Fruit fly (Drosophila melanogaster) Kc167 (cell line): ENCODE data around the gene CG5157.

ENCODE experiments used
- Myc ChIP-seq: fragments of >200 bp; optimal IDR thresholded peaks from 2 replicates; lab custom pipeline; 2017; ENCODE audit warnings: missing external identifiers
- Sin3A ChIP-seq: fragments of >200 bp; optimal IDR thresholded peaks from 2 replicates; lab custom pipeline; 2018; ENCODE audit warnings: missing external identifiers
- h ChIP-seq: fragments of >200 bp; optimal IDR thresholded peaks from 3 replicates; lab custom pipeline; 2018; ENCODE audit warnings: missing external identifiers
- insv ChIP-seq: fragments of >200 bp; optimal IDR thresholded peaks from 3 replicates; lab custom pipeline; 2018; ENCODE audit warnings: missing external identifiers
- psq ChIP-seq: fragments of >200 bp; optimal IDR thresholded peaks from 2 replicates; lab custom pipeline; 2017; ENCODE audit warnings: missing external identifiers
- ttk ChIP-seq: sonication (Bioruptor generic); optimal IDR thresholded peaks from 2 replicates; lab custom pipeline; 2017; ENCODE audit warnings: missing external identifiers

CG5157 gene

DNA sequence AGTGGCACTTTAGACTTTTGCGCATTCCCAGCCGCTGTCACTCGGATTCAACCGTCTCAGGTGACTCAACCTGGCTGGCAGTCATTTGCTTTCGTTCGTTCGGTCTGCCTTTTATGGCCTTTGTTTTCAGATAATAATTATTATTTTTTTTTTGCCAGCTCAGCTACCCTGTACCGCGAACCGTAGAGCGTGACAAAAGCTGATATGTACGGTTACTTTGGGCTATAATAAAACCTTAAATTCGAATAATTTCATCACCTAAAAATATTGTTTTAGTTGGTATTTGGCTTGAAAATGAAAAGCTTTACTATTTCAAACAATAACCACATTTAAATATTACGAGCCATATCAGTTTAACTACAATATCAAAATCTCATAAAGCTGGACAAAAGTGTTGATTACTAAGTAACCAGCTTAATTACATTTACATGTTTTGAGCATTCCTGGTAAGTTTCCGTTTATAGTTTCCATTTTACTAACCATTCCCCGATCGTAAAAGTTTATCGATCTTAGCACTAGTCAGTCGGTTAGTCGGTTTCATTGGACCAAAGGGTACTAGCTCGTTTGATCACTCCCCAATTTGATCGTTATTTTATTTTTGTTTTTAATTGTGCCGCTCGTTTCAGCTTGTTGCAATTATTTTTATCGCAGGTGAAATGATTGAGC is 13.3 kb upstream of the CG5157 start:
- TF ChIP-seq ttk (lab: Kevin White, UChicago) = no peak
- no peak for TF ChIP-seq Sin3A (lab: Kevin White, UChicago)
- no peak for TF ChIP-seq psq
- TF ChIP-seq h (lab: Kevin White, UChicago) = no peak
- no peak for TF ChIP-seq insv (lab: Kevin White, UChicago)
- no peak for TF ChIP-seq Myc (lab: Kevin White, UChicago)

dm6 chr3L:16150161-16150538 is 12.5 kb upstream of the CG5157 start:
- TF ChIP-seq Myc (lab: Kevin White, UChicago) (no peak), Sin3A (lab: Kevin White, UChicago) (no peak)

DNA sequence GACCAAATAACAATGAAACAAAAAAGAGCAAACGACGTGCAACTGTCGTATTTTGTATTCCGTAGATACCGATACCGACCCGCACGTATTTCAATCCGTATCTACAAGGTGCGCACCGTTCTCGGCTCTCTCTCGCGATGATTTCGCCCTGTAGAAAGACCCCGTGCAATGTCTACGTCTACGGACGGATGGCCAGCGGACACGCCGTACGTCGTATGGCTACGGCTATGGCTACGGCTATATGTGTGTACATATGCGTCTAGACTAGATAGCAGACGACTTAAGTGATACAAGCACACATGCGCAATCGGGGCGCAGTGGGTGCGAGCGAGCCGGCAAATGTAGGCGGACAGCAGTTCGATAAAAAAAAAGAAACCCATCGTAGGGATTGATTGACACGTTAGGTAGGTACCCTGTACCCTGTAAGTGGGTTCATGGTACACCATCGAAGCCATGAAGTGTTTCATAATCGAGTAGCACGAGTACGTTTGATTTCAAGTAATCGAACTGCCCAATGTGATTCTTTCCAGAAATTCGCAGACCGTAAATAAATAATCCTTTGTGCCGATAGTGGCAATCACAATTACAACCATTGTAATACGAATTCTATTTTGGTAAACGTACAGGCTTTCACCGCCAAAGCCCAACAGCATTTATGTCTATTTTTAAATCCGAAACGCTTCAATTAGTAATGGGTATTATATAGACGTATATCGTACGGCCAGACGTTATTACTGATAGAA is 11.9 kb upstream of the CG5157 start:
- no peak for TF ChIP-seq Sin3A (lab: Kevin White, UChicago)
- no peak for TF ChIP-seq psq
- no peak for TF ChIP-seq insv (lab: Kevin White, UChicago)
- TF ChIP-seq h (lab: Kevin White, UChicago) = no peak
- TF ChIP-seq Myc (lab: Kevin White, UChicago) = no peak
- no peak for TF ChIP-seq ttk (lab: Kevin White, UChicago)

dm6 chr3L:16147819-16148236 is 10.1 kb upstream of the CG5157 start:
- no peak for TF ChIP-seq Sin3A (lab: Kevin White, UChicago)
- no peak for TF ChIP-seq Myc (lab: Kevin White, UChicago)
- no peak for TF ChIP-seq insv (lab: Kevin White, UChicago)
- no peak for TF ChIP-seq h (lab: Kevin White, UChicago)
- TF ChIP-seq psq = no peak
- no peak for TF ChIP-seq ttk (lab: Kevin White, UChicago)

dm6 chr3L:16147325-16147724 is 9.6 kb upstream of the CG5157 start:
- TF ChIP-seq psq = no peak
- TF ChIP-seq ttk (lab: Kevin White, UChicago) = no peak

DNA sequence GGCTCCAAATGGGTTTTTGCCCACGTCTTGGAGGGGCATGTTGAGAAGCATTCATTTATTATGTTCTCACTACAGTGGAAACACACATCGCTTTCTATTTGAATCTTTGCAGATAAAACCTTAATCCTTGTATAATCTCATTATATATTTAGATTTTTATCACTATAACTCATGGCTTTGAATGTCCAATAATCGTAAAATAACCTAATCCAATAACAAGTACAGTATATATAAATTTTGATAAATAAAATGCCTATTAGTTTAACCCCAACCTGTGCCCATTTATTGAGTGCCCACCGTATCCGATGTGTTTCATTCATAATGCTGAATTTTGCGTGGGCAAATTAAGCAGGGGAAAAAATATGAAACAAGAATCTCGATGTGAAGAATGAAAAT is 8.9 kb upstream of the CG5157 start:
- TF ChIP-seq Sin3A (lab: Kevin White, UChicago) (no peak), ttk (lab: Kevin White, UChicago) (no peak), h (lab: Kevin White, UChicago) (no peak), Myc (lab: Kevin White, UChicago) (no peak)

DNA sequence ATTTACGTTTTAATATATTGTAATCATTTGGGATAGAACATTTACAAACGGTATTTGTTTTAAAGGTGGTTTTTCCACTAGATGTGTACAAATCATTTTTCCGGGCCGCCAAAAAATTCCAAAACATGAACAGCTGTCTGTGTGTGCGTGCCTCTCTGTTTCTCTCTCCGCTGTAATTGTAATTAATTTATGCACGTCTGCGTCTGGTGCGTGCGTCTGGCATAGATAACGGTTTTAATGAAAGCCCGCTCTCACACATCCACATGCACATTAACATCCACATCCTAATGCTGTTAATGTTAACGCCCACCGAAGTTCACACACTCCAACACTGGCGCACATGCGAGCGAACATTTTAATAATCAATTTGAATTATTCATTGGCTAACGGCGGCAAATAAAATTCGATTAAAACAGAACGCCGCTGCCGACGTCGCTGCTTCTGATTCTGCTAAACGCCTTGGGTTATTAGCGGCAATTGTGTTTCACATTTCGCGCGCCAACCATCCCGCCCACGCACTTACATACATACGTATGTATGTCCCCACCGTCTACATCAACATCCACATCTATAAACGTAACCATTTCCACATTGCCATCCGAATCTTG is 8.4 kb upstream of the CG5157 start:
- TF ChIP-seq insv (lab: Kevin White, UChicago) (no peak), Myc (lab: Kevin White, UChicago) (no peak), Sin3A (lab: Kevin White, UChicago) (no peak), ttk (lab: Kevin White, UChicago) (no peak), psq (no peak), h (lab: Kevin White, UChicago) (no peak)

dm6 chr3L:16145282-16145681 is 7.6 kb upstream of the CG5157 start:
- no peak for TF ChIP-seq ttk (lab: Kevin White, UChicago)
- no peak for TF ChIP-seq h (lab: Kevin White, UChicago)
- no peak for TF ChIP-seq insv (lab: Kevin White, UChicago)
- TF ChIP-seq Sin3A (lab: Kevin White, UChicago) = no peak
- TF ChIP-seq psq = no peak
- TF ChIP-seq Myc (lab: Kevin White, UChicago) = no peak

dm6 chr3L:16143685-16144539 is 6.2 kb upstream of the CG5157 start, which contains the start of gene CG32152:
CG32152 (minus strand) TSS chr3L:16144036.
- TF ChIP-seq ttk (lab: Kevin White, UChicago) (no peak), insv (lab: Kevin White, UChicago) (no peak), psq (no peak), h (lab: Kevin White, UChicago) (no peak), Sin3A (lab: Kevin White, UChicago) (no peak), Myc (lab: Kevin White, UChicago) (no peak)

DNA sequence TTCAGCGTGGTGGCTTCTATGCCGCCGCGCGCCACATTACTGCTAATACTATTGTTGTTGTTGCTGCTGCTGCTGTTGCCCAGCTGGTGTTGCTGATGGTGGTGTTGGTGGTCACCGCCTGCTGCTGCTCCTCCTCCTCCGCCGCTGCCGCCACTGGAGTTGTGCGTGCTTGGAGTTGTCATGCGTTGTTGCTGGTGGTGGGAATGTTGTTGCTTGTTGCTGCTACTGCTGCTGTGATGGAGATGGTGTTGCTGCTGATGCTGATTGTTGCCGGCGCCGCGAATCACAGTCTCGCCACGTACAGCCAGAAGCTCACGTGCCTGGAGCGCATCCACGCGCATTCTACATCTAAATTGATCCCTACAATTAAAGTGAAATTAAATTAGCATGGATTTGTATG is 3.9 kb upstream of the CG5157 start:
- TF ChIP-seq insv (lab: Kevin White, UChicago) = no peak
- TF ChIP-seq psq = no peak

dm6 chr3L:16139131-16139530 is 1.5 kb upstream of the CG5157 start:
- TF ChIP-seq Sin3A (lab: Kevin White, UChicago) (no peak), ttk (lab: Kevin White, UChicago) (no peak), h (lab: Kevin White, UChicago) (no peak), insv (lab: Kevin White, UChicago) (no peak), Myc (lab: Kevin White, UChicago) (no peak), psq (no peak)
